Worm (Caenorhabditis elegans): ENCODE measurements around the gene dylt-3.

ce11 chrII:8218266-8218665 is 36.7 kb downstream of the dylt-3 start:
- no peak for TF ChIP-seq ztf-11 (tag; optimal IDR thresholded peaks at IDR 0.05)
- no peak for TF ChIP-seq elt-3 (tag; optimal IDR thresholded peaks at IDR 0.05)
- TF ChIP-seq lin-13 (tag; optimal IDR thresholded peaks at IDR 0.05) = no peak
- no peak for TF ChIP-seq snpc-4 (tag; optimal IDR thresholded peaks at IDR 0.05)
- no peak for TF ChIP-seq mab-5 (tag; optimal IDR thresholded peaks at IDR 0.05)
- TF ChIP-seq zip-8 (tag; optimal IDR thresholded peaks at IDR 0.05) = no peak
- TF ChIP-seq tbx-8 (GFP tag; optimal IDR thresholded peaks at IDR 0.05) = no peak
- TF ChIP-seq unc-62 (GFP tag; optimal IDR thresholded peaks at IDR 0.05) = no peak
- TF ChIP-seq elt-1 (tag; optimal IDR thresholded peaks at IDR 0.05; ENCODE audit: borderline replicate concordance, insufficient read depth) = no peak
- TF ChIP-seq mls-2 (tag; optimal IDR thresholded peaks at IDR 0.05) = no peak
- no peak for TF ChIP-seq sptf-1 (tag; optimal IDR thresholded peaks at IDR 0.05)

Data from whole organism, mixed stage, embryonic.